Fruit fly (Drosophila melanogaster) whole organism, embryonic: ENCODE measurements around the gene CG14153.

ENCODE experiments used
- CG11247 ChIP-seq: fragments of 200-800 bp; sonication (Bioruptor generic); IDR thresholded peaks from 2 replicates; pipeline ENCODE4 v1.3.6; 2022; ENCODE audit warnings: missing biosample characterization, missing genetic modification characterization
- CG12299 ChIP-seq: fragments of 200-800 bp; sonication (Bioruptor generic); optimal IDR thresholded peaks from 2 replicates; lab custom pipeline; 2018; ENCODE audit warnings: missing biosample characterization, mild to moderate bottlenecking, missing genetic modification characterization
- CG43689 ChIP-seq: fragments of 200-800 bp; sonication (Bioruptor generic); IDR thresholded peaks from 2 replicates; pipeline ENCODE4 v1.3.6; 2022; ENCODE audit warnings: missing biosample characterization, missing genetic modification characterization
- pnt ChIP-seq: fragments of 200-800 bp; sonication (Bioruptor generic); optimal IDR thresholded peaks from 3 replicates; lab custom pipeline; 2016; ENCODE audit warnings: missing biosample characterization, missing genetic modification characterization

DNA sequence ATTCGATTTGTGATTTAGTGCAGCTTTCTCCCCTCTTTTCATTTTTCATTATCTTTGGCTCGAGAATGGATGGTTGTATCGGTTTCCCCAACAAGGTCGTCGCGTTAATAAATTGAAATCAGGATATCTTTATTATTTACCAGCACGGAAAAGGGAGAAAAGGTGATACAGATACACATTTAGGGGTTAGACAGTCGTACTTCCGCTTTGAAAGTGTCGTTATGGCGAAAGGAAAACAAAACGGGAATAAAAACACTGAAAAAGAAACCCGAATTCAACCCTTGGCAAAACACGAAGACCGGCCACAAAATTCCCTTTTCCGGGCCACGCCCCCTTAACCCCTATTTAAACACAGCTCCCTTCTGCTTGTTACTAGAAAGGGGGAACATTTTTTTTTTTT, 41.2 kb downstream of the CG14153 start:
- no peak for TF ChIP-seq pnt (GFP tag; lab: Kevin White, UChicago)
- no peak for TF ChIP-seq CG43689 (GFP tag; lab: Robert Waterston, UW)
- TF ChIP-seq CG12299 (tag; lab: Kevin White, UChicago), result no peak
- no peak for TF ChIP-seq CG11247
